Worm (Caenorhabditis elegans) whole organism, L4 larva: ENCODE results near the gene msp-45.
A peak's percentile ranks its signal among the peaks of the same experiment; 100 is the strongest.

Experiments
- D1046.2 ChIP-seq: fragments of 200-800 bp; sonication (Bioruptor generic); IDR thresholded peaks from 2 replicates; pipeline ENCODE4 v1.3.6; 2022; ENCODE audit warnings: missing genetic modification characterization, missing compliant biosample characterization
- Y75B8A.6 ChIP-seq: fragments of 200-800 bp; sonication (Bioruptor generic); IDR thresholded peaks from 2 replicates; pipeline ENCODE4 v1.3.6; 2022; ENCODE audit warnings: missing genetic modification reagents, missing genetic modification characterization, missing compliant biosample characterization
- ZK546.5 ChIP-seq, 2 experiments: sonication (generic microtip); optimal IDR thresholded peaks; 2 replicates each; lab custom pipeline; 2017; ENCODE audit warnings: missing biosample characterization in 2 of 2, missing genetic modification characterization in 2 of 2
- aha-1 ChIP-seq: fragments of 150-350 bp; peaks from one replicate; lab custom pipeline; 2014; ENCODE audit warnings: missing biosample characterization, missing genetic modification characterization
- ama-1 ChIP-seq: fragments of 150-350 bp; optimal IDR thresholded peaks from 2 replicates; lab custom pipeline; 2014; ENCODE audit warnings: inconsistent platforms, mixed read lengths
- arid-1 ChIP-seq: fragments of 200-800 bp; sonication (Bioruptor generic); conservative IDR thresholded peaks from 2 replicates; pipeline ENCODE4 v1.3.6; 2022; ENCODE audit warnings: missing genetic modification reagents, missing genetic modification characterization, missing compliant biosample characterization
- ceh-32 ChIP-seq: sonication (generic microtip); optimal IDR thresholded peaks from 2 replicates; lab custom pipeline; 2016; ENCODE audit warnings: mild to moderate bottlenecking, missing genetic modification characterization, missing compliant biosample characterization; ENCODE audit not compliant: poor library complexity
- ceh-82 ChIP-seq: sonication (generic microtip); optimal IDR thresholded peaks from 2 replicates; lab custom pipeline; 2017; ENCODE audit warnings: missing biosample characterization, missing genetic modification characterization
- daf-12 ChIP-seq: fragments of 150-350 bp; optimal IDR thresholded peaks from 2 replicates; lab custom pipeline; 2014; ENCODE audit warnings: missing biosample characterization, missing genetic modification reagents, missing genetic modification characterization
- daf-16 ChIP-seq, 3 experiments: sonication (generic microtip); optimal IDR thresholded peaks; 2 replicates each; lab custom pipeline; 2016 to 2017; ENCODE audit warnings: missing genetic modification characterization in 3 of 3, missing genetic modification reagents in 3 of 3, mild to moderate bottlenecking in 2 of 3, missing compliant biosample characterization in 2 of 3, missing biosample characterization in 1 of 3, moderate library complexity in 1 of 3
- daf-19 ChIP-seq: fragments of 200-800 bp; sonication (Bioruptor generic); conservative IDR thresholded peaks from 2 replicates; pipeline ENCODE4 v1.3.6; 2022; ENCODE audit warnings: missing genetic modification characterization, missing compliant biosample characterization
- daf-8 ChIP-seq: fragments of 200-800 bp; sonication (Bioruptor generic); IDR thresholded peaks from 2 replicates; pipeline ENCODE4 v1.3.6; 2022; ENCODE audit warnings: missing genetic modification characterization, missing compliant biosample characterization
- dve-1 ChIP-seq: sonication (generic microtip); optimal IDR thresholded peaks from 2 replicates; lab custom pipeline; 2017; ENCODE audit warnings: antibody characterized with exemption, mild to moderate bottlenecking, missing genetic modification characterization, missing compliant biosample characterization; ENCODE audit not compliant: insufficient read depth
- fos-1 ChIP-seq: fragments of 150-350 bp; optimal IDR thresholded peaks from 2 replicates; lab custom pipeline; 2014; ENCODE audit warnings: missing biosample characterization, missing genetic modification characterization
- hif-1 ChIP-seq, 2 experiments: sonication (generic microtip); optimal IDR thresholded peaks; 2 replicates each; lab custom pipeline; 2016 to 2017; ENCODE audit warnings: missing compliant biosample characterization in 2 of 2, missing genetic modification characterization in 2 of 2, missing genetic modification reagents in 2 of 2, missing genotype in 2 of 2, mild to moderate bottlenecking in 1 of 2
- hmg-1.1 ChIP-seq: fragments of 200-800 bp; sonication (Bioruptor generic); IDR thresholded peaks from 2 replicates; pipeline ENCODE4 v1.3.6; 2022; ENCODE audit warnings: missing genetic modification reagents, missing genetic modification characterization, missing compliant biosample characterization
- jun-1 ChIP-seq: fragments of 150-350 bp; optimal IDR thresholded peaks from 2 replicates; lab custom pipeline; 2014; ENCODE audit warnings: missing biosample characterization, missing genetic modification reagents, missing genetic modification characterization
- lim-7 ChIP-seq: fragments of 200-800 bp; sonication (Bioruptor generic); IDR thresholded peaks from 2 replicates; pipeline ENCODE4 v1.3.6; 2022; ENCODE audit warnings: missing genetic modification characterization, missing compliant biosample characterization
- lin-38 ChIP-seq: fragments of 200-800 bp; sonication (Bioruptor generic); IDR thresholded peaks from 2 replicates; pipeline ENCODE4 v1.3.6; 2022; ENCODE audit warnings: missing genetic modification reagents, missing genetic modification characterization, missing compliant biosample characterization
- madf-5 ChIP-seq, 2 experiments: fragments of 200-800 bp; sonication (Bioruptor generic); IDR thresholded peaks; 2 replicates each; pipeline ENCODE4 v1.3.6; 2022; ENCODE audit warnings: missing compliant biosample characterization in 2 of 2, missing genetic modification characterization in 2 of 2
- nhr-10 ChIP-seq: fragments of 150-350 bp; optimal IDR thresholded peaks from 2 replicates; lab custom pipeline; 2014; ENCODE audit warnings: missing biosample characterization, missing genetic modification characterization
- nhr-111 ChIP-seq: fragments of 200-800 bp; sonication (Bioruptor generic); optimal IDR thresholded peaks from 2 replicates; lab custom pipeline; 2018; ENCODE audit warnings: mild to moderate bottlenecking, missing genetic modification characterization, missing compliant biosample characterization
- nhr-41 ChIP-seq: fragments of 200-800 bp; sonication (Bioruptor generic); IDR thresholded peaks from 2 replicates; pipeline ENCODE4 v1.3.6; 2022; ENCODE audit warnings: missing genetic modification reagents, missing genetic modification characterization, missing compliant biosample characterization
- nhr-42 ChIP-seq: fragments of 200-800 bp; sonication (Bioruptor generic); IDR thresholded peaks from 2 replicates; pipeline ENCODE4 v1.3.6; 2022; ENCODE audit warnings: missing genetic modification characterization, missing compliant biosample characterization
- nhr-48 ChIP-seq: sonication (generic microtip); optimal IDR thresholded peaks from 2 replicates; lab custom pipeline; 2016; ENCODE audit warnings: mild to moderate bottlenecking, missing genetic modification characterization, missing compliant biosample characterization
- nhr-76 ChIP-seq: fragments of 150-350 bp; optimal IDR thresholded peaks from 2 replicates; lab custom pipeline; 2014; ENCODE audit warnings: missing biosample characterization, missing genetic modification characterization
- nhr-77 ChIP-seq: fragments of 150-350 bp; optimal IDR thresholded peaks from 2 replicates; lab custom pipeline; 2014; ENCODE audit warnings: missing biosample characterization, missing genetic modification characterization
- php-3 ChIP-seq: fragments of 200-800 bp; sonication (Bioruptor generic); IDR thresholded peaks from 2 replicates; pipeline ENCODE4 v1.3.6; 2022; ENCODE audit warnings: missing genetic modification reagents, missing genetic modification characterization, missing compliant biosample characterization
- saeg-2 ChIP-seq: fragments of 200-800 bp; sonication (Bioruptor generic); IDR thresholded peaks from 2 replicates; pipeline ENCODE4 v1.3.6; 2022; ENCODE audit warnings: missing genetic modification reagents, missing genetic modification characterization, missing compliant biosample characterization
- sdz-12 ChIP-seq: fragments of 200-800 bp; sonication (Bioruptor generic); optimal IDR thresholded peaks from 2 replicates; lab custom pipeline; 2018; ENCODE audit warnings: mild to moderate bottlenecking, missing genetic modification characterization, missing compliant biosample characterization
- spr-1 ChIP-seq: sonication (generic microtip); optimal IDR thresholded peaks from 2 replicates; lab custom pipeline; 2016; ENCODE audit warnings: mild to moderate bottlenecking, missing genetic modification characterization, missing compliant biosample characterization
- spr-3 ChIP-seq: fragments of 200-800 bp; sonication (Bioruptor generic); optimal IDR thresholded peaks from 2 replicates; lab custom pipeline; 2018; ENCODE audit warnings: mild to moderate bottlenecking, missing genetic modification characterization, missing compliant biosample characterization
- tag-97 ChIP-seq: fragments of 200-800 bp; sonication (Bioruptor generic); IDR thresholded peaks from 2 replicates; pipeline ENCODE4 v1.3.6; 2022; ENCODE audit warnings: missing genetic modification characterization, missing compliant biosample characterization
- unc-130 ChIP-seq: sonication (generic microtip); optimal IDR thresholded peaks from 2 replicates; lab custom pipeline; 2016; ENCODE audit warnings: missing genetic modification reagents, missing genetic modification characterization, missing compliant biosample characterization
- unc-39 ChIP-seq: sonication (generic microtip); optimal IDR thresholded peaks from 2 replicates; lab custom pipeline; 2017; ENCODE audit warnings: missing biosample characterization, missing genetic modification characterization
- unc-62 ChIP-seq, 3 experiments: fragments of 150-350 bp in 1 of 3; sonication (generic microtip); optimal IDR thresholded peaks in 2 of 3; peaks in 1 of 3; 1 replicate in 1 of 3; 2 replicates in 2 of 3; lab custom pipeline; 2014 to 2017; ENCODE audit warnings: missing biosample characterization in 3 of 3, missing genetic modification characterization in 3 of 3, missing genetic modification reagents in 3 of 3, missing genotype in 1 of 3
- zfp-2 ChIP-seq: sonication (generic microtip); optimal IDR thresholded peaks from 2 replicates; lab custom pipeline; 2016; ENCODE audit warnings: mild to moderate bottlenecking, missing genetic modification characterization, missing compliant biosample characterization
- ztf-11 ChIP-seq: fragments of 150-350 bp; optimal IDR thresholded peaks from 2 replicates; lab custom pipeline; 2014; ENCODE audit warnings: missing biosample characterization, missing genetic modification characterization

msp-45 gene

DNA sequence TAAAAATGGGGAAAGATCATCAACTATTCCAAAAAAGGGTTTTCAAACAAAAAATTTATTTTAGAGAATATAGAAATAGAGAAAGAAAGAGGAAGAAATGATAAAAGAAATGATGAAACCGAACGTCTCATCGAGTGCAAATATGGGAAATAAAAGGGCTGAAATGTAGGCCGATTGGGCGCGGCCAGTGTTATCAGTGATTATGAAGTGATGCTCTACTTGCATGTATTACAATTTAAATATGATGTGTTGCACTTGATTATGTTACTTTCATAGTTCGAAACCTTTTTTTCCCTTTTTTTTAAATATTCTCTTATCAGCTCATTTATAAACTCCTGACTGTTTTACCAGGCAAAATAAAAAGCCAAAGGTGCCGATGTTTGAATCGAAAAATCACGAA, 34.9 kb upstream of the msp-45 start (continued):
- TF ChIP-seq nhr-42 (GFP tag; lab: Robert Waterston, UW): no peak
- peak; percentile 60 for TF ChIP-seq nhr-77 (tag; lab: Kevin White, UChicago)
- TF ChIP-seq daf-12: no peak
- TF ChIP-seq madf-5 (GFP tag; IDR thresholded peaks at IDR 0.05; lab: Robert Waterston, UW): no peak
- TF ChIP-seq arid-1 (GFP tag; lab: Robert Waterston, UW): no peak
- no peak for TF ChIP-seq hmg-1.1 (GFP tag; lab: Robert Waterston, UW)
- TF ChIP-seq daf-8 (GFP tag; lab: Robert Waterston, UW): no peak
- TF ChIP-seq php-3 (GFP tag; lab: Robert Waterston, UW): peak; percentile 47; the same call in 1 of the 2 replicates
- TF ChIP-seq unc-130 (GFP tag; lab: Kevin White, UChicago): no peak
- no peak for TF ChIP-seq nhr-48 (tag; lab: Kevin White, UChicago)
- TF ChIP-seq nhr-111 (GFP tag; lab: Kevin White, UChicago): no peak
- TF ChIP-seq daf-19 (GFP tag; lab: Robert Waterston, UW): no peak
- no peak for TF ChIP-seq daf-16 (GFP tag; optimal IDR thresholded peaks at IDR 0.05; lab: Kevin White, UChicago)
- TF ChIP-seq daf-16 (tag; optimal IDR thresholded peaks at IDR 0.05; lab: Kevin White, UChicago): peak; percentile 69
- TF ChIP-seq dve-1 (tag; lab: Kevin White, UChicago): peak; percentile 74
- TF ChIP-seq unc-62 (GFP tag; optimal IDR thresholded peaks at IDR 0.05 in 1 of 2; lab: Kevin White, UChicago): no peak
- no peak for TF ChIP-seq unc-62 (tag; optimal IDR thresholded peaks at IDR 0.05; lab: Kevin White, UChicago)
- no peak for TF ChIP-seq nhr-41 (GFP tag; lab: Robert Waterston, UW)
- no peak for TF ChIP-seq D1046.2 (GFP tag; lab: Robert Waterston, UW)
- TF ChIP-seq ceh-82 (tag; lab: Kevin White, UChicago): no peak
- no peak for TF ChIP-seq lim-7 (GFP tag; lab: Robert Waterston, UW)
- no peak for TF ChIP-seq tag-97
- no peak for TF ChIP-seq fos-1 (tag; lab: Kevin White, UChicago)
- no peak for TF ChIP-seq hif-1 (tag; optimal IDR thresholded peaks at IDR 0.05; lab: Kevin White, UChicago)
- no peak for TF ChIP-seq ceh-32
- no peak for TF ChIP-seq zfp-2
- TF ChIP-seq jun-1: peak; percentile 18
- TF ChIP-seq nhr-10 (tag; lab: Kevin White, UChicago): no peak
- no peak for TF ChIP-seq sdz-12 (GFP tag; lab: Kevin White, UChicago)
- no peak for TF ChIP-seq saeg-2
- TF ChIP-seq ZK546.5 (tag; optimal IDR thresholded peaks at IDR 0.05; lab: Kevin White, UChicago): no peak

DNA sequence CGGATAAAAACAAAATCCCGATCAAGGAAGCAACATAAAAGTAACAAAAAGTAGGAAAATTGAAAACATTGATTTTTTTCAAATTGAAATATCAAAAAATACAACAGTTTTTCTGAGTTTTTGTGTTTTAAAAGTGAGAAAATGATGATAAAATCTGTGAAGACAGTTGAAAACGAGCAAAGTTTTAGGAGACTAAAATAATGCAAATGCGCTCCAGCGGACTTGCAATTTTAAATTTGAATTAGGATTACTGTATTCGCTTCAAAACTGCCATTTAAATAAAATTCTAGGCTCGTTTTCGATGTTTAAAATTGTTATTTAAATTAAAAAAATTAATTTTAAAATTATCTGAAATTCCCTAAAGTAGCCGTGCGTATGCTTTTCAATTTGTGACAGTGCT, 31.1 kb upstream of the msp-45 start:
- peak; percentile 37 for TF ChIP-seq aha-1 (tag; lab: Kevin White, UChicago)
- TF ChIP-seq lin-38 (GFP tag; lab: Robert Waterston, UW): peak; percentile 81
- no peak for TF ChIP-seq unc-39 (tag; lab: Kevin White, UChicago)

DNA sequence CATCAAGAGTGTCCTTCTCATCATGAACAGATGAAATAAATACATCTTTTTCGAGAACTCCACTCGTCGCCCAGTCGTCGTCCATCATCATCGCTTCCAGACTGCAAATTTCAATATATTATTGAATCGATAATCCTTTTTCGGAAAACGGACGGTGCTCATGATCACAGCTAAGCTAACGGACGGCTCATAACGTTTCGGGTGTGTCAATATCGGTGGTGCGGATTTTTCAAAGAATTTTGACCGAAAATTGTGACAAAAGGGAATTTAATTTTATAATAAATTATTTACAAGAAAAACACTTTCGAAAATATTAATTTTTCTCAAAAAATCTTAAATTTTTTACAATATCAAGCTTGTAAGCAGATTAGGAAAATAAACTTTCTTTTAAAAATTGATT, 30.6 kb upstream of the msp-45 start, which contains the start of gene crh-2:
Gene crh-2, minus strand, starts transcription at position 101 of the 400 bp plus-strand sequence.
- no peak for TF ChIP-seq ama-1 (lab: Kevin White, UChicago)
- no peak for TF ChIP-seq unc-130 (GFP tag; lab: Kevin White, UChicago)
- no peak for TF ChIP-seq spr-1 (tag; lab: Kevin White, UChicago)
- no peak for TF ChIP-seq nhr-76
- TF ChIP-seq jun-1: no peak
- no peak for TF ChIP-seq hif-1 (tag; optimal IDR thresholded peaks at IDR 0.05; lab: Kevin White, UChicago)
- no peak for TF ChIP-seq spr-3 (GFP tag; lab: Kevin White, UChicago)
- TF ChIP-seq lin-38 (GFP tag; lab: Robert Waterston, UW): no peak
- TF ChIP-seq sdz-12 (GFP tag; lab: Kevin White, UChicago): no peak
- TF ChIP-seq Y75B8A.6: no peak
- TF ChIP-seq unc-62 (GFP tag; optimal IDR thresholded peaks at IDR 0.05 in 1 of 2; lab: Kevin White, UChicago): no peak
- TF ChIP-seq unc-62 (tag; optimal IDR thresholded peaks at IDR 0.05; lab: Kevin White, UChicago): no peak
- TF ChIP-seq ztf-11 (tag; lab: Kevin White, UChicago): no peak
